Worm (Caenorhabditis elegans) whole organism, mixed stage, embryonic: ENCODE data around the gene abts-4.

Source experiments
- M03D4.4 ChIP-seq: sonication (generic microtip); optimal IDR thresholded peaks from 2 replicates; lab custom pipeline; 2017; ENCODE audit warnings: mild to moderate bottlenecking, missing genetic modification characterization, missing compliant biosample characterization
- ceh-39 ChIP-seq: fragments of 150-350 bp; optimal IDR thresholded peaks from 2 replicates; lab custom pipeline; 2014; ENCODE audit warnings: missing biosample characterization, missing genetic modification characterization
- ceh-43 ChIP-seq: fragments of 200-800 bp; sonication (Bioruptor generic); optimal IDR thresholded peaks from 2 replicates; lab custom pipeline; 2018; ENCODE audit warnings: mild to moderate bottlenecking, missing genetic modification characterization, moderate library complexity, missing compliant biosample characterization
- ceh-83 ChIP-seq: fragments of 200-800 bp; sonication (Bioruptor generic); optimal IDR thresholded peaks from 2 replicates; lab custom pipeline; 2018; ENCODE audit warnings: mild to moderate bottlenecking, missing genetic modification characterization, missing compliant biosample characterization
- ces-1 ChIP-seq: fragments of 150-350 bp; optimal IDR thresholded peaks from 2 replicates; lab custom pipeline; 2014; ENCODE audit warnings: missing biosample characterization, missing genetic modification reagents, missing genetic modification characterization
- drap-1 ChIP-seq: fragments of 200-800 bp; sonication (Bioruptor generic); optimal IDR thresholded peaks from 3 replicates; lab custom pipeline; 2018; ENCODE audit warnings: mild to moderate bottlenecking, missing genetic modification characterization, missing compliant biosample characterization
- elt-1 ChIP-seq: sonication (generic microtip); optimal IDR thresholded peaks from 2 replicates; lab custom pipeline; 2017; ENCODE audit warnings: missing genetic modification characterization, mild to moderate bottlenecking, missing compliant biosample characterization, antibody characterized with exemption, moderate library complexity, borderline replicate concordance; ENCODE audit not compliant: insufficient read depth
- elt-3 ChIP-seq: fragments of 150-350 bp; optimal IDR thresholded peaks from 2 replicates; lab custom pipeline; 2014; ENCODE audit warnings: missing biosample characterization, missing genetic modification characterization
- ham-2 ChIP-seq: fragments of 200-800 bp; sonication (Bioruptor generic); optimal IDR thresholded peaks from 2 replicates; lab custom pipeline; 2018; ENCODE audit warnings: mild to moderate bottlenecking, missing genetic modification characterization, missing compliant biosample characterization
- hlh-1 ChIP-seq: fragments of 150-350 bp; optimal IDR thresholded peaks from 2 replicates; lab custom pipeline; 2014; ENCODE audit warnings: missing biosample characterization, missing genetic modification reagents, missing genetic modification characterization
- lin-32 ChIP-seq: fragments of 200-800 bp; sonication (Bioruptor generic); optimal IDR thresholded peaks from 2 replicates; lab custom pipeline; 2018; ENCODE audit warnings: mild to moderate bottlenecking, missing genetic modification characterization, missing compliant biosample characterization
- lsy-2 ChIP-seq: fragments of 150-350 bp; optimal IDR thresholded peaks from 2 replicates; lab custom pipeline; 2014; ENCODE audit warnings: missing biosample characterization, missing genetic modification characterization
- mep-1 ChIP-seq: fragments of 150-350 bp; optimal IDR thresholded peaks from 2 replicates; lab custom pipeline; 2017; ENCODE audit warnings: missing biosample characterization, missing genetic modification reagents, missing genetic modification characterization, inconsistent platforms
- mls-2 ChIP-seq: sonication (generic microtip); optimal IDR thresholded peaks from 2 replicates; lab custom pipeline; 2016; ENCODE audit warnings: mild to moderate bottlenecking, missing genetic modification characterization, moderate library complexity, missing compliant biosample characterization
- nhr-12 ChIP-seq: fragments of 150-350 bp; optimal IDR thresholded peaks from 2 replicates; lab custom pipeline; 2014; ENCODE audit warnings: missing biosample characterization, missing genetic modification characterization
- nhr-2 ChIP-seq: fragments of 150-350 bp; optimal IDR thresholded peaks from 2 replicates; lab custom pipeline; 2014; ENCODE audit warnings: missing biosample characterization, missing genetic modification characterization
- nhr-237 ChIP-seq: fragments of 150-350 bp; optimal IDR thresholded peaks from 2 replicates; lab custom pipeline; 2014; ENCODE audit warnings: missing biosample characterization, missing genetic modification characterization
- nhr-28 ChIP-seq: fragments of 150-350 bp; optimal IDR thresholded peaks from 2 replicates; lab custom pipeline; 2014; ENCODE audit warnings: missing biosample characterization, missing genetic modification characterization
- nhr-76 ChIP-seq: sonication (generic microtip); optimal IDR thresholded peaks from 2 replicates; lab custom pipeline; 2017; ENCODE audit warnings: missing biosample characterization, missing genetic modification characterization
- pha-4 ChIP-seq: fragments of 150-350 bp; optimal IDR thresholded peaks from 2 replicates; lab custom pipeline; 2018; ENCODE audit warnings: missing biosample characterization, missing genetic modification reagents, missing genetic modification characterization
- sem-2 ChIP-seq: fragments of 200-800 bp; sonication (Bioruptor generic); optimal IDR thresholded peaks from 2 replicates; lab custom pipeline; 2018; ENCODE audit warnings: mild to moderate bottlenecking, missing genetic modification characterization, missing compliant biosample characterization
- sptf-1 ChIP-seq: sonication (generic microtip); optimal IDR thresholded peaks from 2 replicates; lab custom pipeline; 2017; ENCODE audit warnings: mild to moderate bottlenecking, missing genetic modification characterization, moderate library complexity, missing compliant biosample characterization
- tbx-8 ChIP-seq: fragments of 200-800 bp; sonication (Bioruptor generic); optimal IDR thresholded peaks from 2 replicates; lab custom pipeline; 2018; ENCODE audit warnings: mild to moderate bottlenecking, missing genetic modification characterization, moderate library complexity, missing compliant biosample characterization
- unc-39 ChIP-seq: fragments of 150-350 bp; optimal IDR thresholded peaks from 2 replicates; lab custom pipeline; 2014; ENCODE audit warnings: missing biosample characterization, missing genetic modification characterization
- unc-62 ChIP-seq: fragments of 150-350 bp; optimal IDR thresholded peaks from 2 replicates; lab custom pipeline; 2014; ENCODE audit warnings: missing biosample characterization, missing genetic modification reagents, missing genetic modification characterization
- zip-8 ChIP-seq: fragments of 150-350 bp; optimal IDR thresholded peaks from 2 replicates; lab custom pipeline; 2014; ENCODE audit warnings: missing biosample characterization, missing genetic modification characterization
- ztf-11 ChIP-seq: fragments of 150-350 bp; optimal IDR thresholded peaks from 2 replicates; lab custom pipeline; 2014; ENCODE audit warnings: missing biosample characterization, missing genetic modification characterization

Gene abts-4

DNA sequence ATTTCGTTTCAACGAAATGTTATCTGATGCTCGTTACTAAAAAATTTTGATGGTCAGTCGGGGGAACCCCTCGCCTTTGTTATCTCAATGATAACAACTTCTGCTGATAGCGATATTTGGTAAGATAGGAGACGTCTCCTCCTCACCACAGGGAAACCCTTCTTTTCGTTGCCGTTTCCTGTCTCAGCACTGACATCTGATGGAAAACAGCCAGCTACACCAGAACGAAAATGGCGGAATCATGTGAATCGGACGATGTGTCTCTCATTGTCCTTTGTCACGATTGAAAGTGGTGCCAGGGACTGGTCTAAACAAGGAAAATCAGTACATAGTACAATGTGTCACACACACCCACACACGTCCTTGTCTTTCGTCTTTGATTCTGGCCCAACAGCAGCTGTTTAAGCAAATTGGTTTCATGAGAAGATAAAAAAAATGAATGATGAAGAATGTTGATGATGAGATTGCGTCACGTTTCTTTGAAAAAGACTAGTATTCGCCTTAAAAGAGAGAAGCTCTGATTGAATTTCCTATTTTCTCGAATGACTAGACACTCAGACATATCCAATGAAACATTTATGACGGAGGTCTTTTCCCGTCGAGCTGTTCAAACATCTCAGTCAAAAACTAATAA lies 25.1 kb downstream of the abts-4 start:
- TF ChIP-seq lsy-2 (tag; lab: Kevin White, UChicago): no peak
- TF ChIP-seq ceh-39 (tag; lab: Kevin White, UChicago): no peak
- TF ChIP-seq ztf-11 (tag; lab: Kevin White, UChicago): no peak
- no peak for TF ChIP-seq mep-1 (tag; lab: Kevin White, UChicago)
- TF ChIP-seq nhr-76: no peak
- TF ChIP-seq elt-1 (tag; lab: Kevin White, UChicago): peak; percentile 9
- no peak for TF ChIP-seq nhr-28 (tag; lab: Kevin White, UChicago)
- no peak for TF ChIP-seq drap-1 (GFP tag; lab: Kevin White, UChicago)
- no peak for TF ChIP-seq mls-2
- peak; percentile 35 for TF ChIP-seq ces-1
- TF ChIP-seq lin-32: no peak
- TF ChIP-seq M03D4.4 (tag; lab: Kevin White, UChicago): no peak
- TF ChIP-seq ceh-43: no peak
- no peak for TF ChIP-seq ceh-83 (GFP tag; lab: Kevin White, UChicago)
- peak; percentile 83 for TF ChIP-seq elt-3 (tag; lab: Kevin White, UChicago)

DNA sequence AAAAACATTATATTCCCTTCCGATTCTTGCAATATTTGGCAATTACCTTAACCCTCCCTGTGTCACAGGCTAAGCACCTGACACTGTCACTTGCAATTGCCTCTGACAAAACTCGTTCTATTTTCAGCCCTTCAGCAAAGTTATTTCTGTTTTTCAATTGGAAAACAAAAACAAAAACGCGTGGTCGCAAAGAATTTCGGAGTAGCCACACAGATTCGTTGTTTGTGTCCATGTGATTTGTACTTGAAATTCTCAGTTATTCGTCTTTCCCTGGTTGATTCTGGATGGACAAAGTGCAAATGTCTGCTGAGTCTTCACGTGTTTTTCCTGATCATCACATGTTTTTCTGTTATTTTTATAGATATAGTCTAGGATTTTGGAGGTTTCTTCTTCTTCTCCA lies 26.0 kb downstream of the abts-4 start:
- no peak for TF ChIP-seq zip-8
- no peak for TF ChIP-seq nhr-28 (tag; lab: Kevin White, UChicago)
- no peak for TF ChIP-seq mep-1 (tag; lab: Kevin White, UChicago)
- TF ChIP-seq unc-39 (tag; lab: Kevin White, UChicago): no peak
- TF ChIP-seq nhr-76: no peak
- TF ChIP-seq elt-3 (tag; lab: Kevin White, UChicago): no peak
- TF ChIP-seq, all 35 proteins: peak for 0

DNA sequence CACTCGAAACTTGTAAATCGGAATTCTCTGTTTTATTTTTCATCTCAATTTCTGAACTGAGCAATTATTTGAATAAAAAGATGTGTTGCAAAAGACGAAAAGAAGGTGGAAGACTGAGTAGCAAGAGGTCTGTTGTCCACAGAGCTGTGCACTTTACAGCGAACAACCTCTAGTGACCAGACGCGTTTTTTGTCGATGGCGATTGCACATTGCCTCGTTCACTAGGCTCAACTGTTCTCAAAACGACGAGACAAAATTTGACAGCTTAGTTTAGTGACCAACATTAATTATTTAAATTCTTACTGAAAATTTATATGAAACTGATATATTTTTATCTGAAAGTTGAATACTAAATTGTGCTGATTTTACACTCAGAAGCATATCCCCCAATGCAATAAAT lies 28.3 kb downstream of the abts-4 start, which contains the start of gene R03E9.2:
Gene R03E9.2, minus strand, starts transcription at position 101 of the 400 bp plus-strand sequence.
- TF ChIP-seq unc-39 (tag; lab: Kevin White, UChicago) (no peak), hlh-1 (tag; lab: Kevin White, UChicago) (peak; percentile 84)
- TF ChIP-seq, all 35 proteins: peak for 1

DNA sequence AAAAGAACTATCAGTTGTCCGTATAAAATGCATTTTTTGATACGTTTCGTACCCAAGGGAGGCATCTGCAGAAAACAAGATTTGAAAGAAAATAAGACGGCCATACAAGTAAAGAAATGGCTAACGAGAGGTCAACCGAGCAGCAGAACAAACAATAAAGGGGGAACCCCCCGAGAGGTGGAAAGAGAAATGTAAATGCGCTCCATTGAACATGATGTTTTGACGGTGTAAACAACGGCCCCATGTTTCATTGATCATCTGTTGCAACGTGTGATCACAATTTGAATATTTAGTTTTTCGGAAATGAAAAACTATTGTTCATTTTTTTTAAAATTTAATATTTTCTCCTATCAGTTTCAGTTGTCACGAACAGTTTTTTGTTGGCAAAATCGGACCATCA lies 31.9 kb downstream of the abts-4 start, which contains the start of gene K11G12.6:
Gene K11G12.6, minus strand, starts transcription at position 65 of the 400 bp plus-strand sequence.
- TF ChIP-seq pha-4 (tag; lab: Kevin White, UChicago): peak; percentile 73
- TF ChIP-seq nhr-237 (tag; lab: Kevin White, UChicago): peak; percentile 13
- no peak for TF ChIP-seq M03D4.4 (tag; lab: Kevin White, UChicago)

DNA sequence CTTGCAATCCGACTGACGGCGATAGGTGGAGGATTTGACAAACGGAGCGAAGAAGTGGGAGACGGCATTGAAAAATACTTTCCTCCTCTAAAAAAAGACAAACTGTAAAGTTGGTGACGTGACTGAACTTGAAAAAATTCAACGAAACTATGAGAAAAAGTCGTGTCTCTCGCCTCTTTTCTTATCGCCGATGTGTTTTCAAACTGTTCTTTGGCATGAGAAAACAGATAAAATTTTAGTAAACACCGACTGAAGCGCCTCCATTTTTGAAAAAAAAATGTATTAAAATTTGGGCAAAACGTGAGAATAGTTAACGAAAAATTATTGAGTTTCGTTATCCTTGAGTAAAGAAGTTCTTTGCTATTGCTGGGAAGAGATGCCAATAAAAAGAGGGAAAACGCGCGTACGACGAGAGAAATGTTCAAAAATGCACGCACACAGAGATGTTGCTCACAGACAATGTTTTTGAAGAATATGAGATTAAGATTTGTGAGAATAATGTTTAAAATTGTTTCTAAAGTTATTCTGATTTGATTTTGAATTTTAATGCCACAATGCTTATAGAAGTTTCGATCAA lies 32.6 kb downstream of the abts-4 start:
- TF ChIP-seq nhr-76 (no peak), unc-62 (GFP tag; lab: Kevin White, UChicago) (no peak), ham-2 (GFP tag; lab: Kevin White, UChicago) (no peak), nhr-28 (tag; lab: Kevin White, UChicago) (no peak)
- TF ChIP-seq, all 35 proteins: peak for 0

DNA sequence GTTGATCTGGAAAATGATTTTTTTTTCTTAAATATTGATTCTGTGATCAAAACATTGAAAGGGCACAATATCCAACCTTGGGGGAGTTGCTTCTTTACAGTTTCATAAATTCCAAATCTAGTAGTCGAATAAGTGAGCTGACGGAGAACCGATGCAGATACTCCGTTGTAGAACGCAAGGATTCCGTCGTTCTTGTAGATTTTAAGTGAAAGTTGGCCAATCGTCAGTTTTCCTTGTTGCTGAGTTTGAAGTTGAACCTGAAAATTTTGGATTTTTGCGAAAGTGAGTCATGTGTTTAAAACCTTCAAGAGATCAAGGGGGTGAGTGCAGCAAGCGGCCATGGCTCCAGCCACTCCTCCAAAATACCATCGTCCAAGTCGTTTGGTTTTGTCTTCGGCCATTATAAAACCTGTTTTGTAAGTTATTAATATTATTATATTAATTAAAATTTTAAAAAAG lies 36.2 kb downstream of the abts-4 start, which contains the start of gene slc-25A10:
Gene slc-25A10, minus strand, starts transcription at position 409 of the 459 bp plus-strand sequence.
- TF ChIP-seq sem-2 (GFP tag; lab: Kevin White, UChicago): no peak

DNA sequence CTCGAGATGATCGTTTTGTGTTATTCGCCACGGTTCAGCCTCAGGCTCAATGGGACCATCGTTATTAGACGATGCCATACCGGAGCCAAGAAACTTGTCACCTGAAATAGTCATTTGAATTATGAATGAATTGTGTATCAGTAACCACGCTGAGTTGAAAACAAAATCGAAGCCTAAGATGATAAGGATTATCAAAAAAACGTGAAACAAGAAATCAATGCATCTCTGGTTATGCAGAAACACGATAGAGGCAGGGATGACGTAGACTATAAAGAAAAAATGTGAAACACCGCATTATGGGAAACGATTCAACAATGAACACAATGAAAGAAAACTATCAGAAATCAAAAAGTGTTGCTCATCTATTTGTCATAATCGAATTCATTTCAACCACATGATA lies 38.6 kb downstream of the abts-4 start, which contains the start of gene smf-1:
Gene smf-1, minus strand, starts transcription at position 101 of the 400 bp plus-strand sequence.
- TF ChIP-seq ces-1 (no peak), tbx-8 (GFP tag; lab: Kevin White, UChicago) (no peak), lin-32 (no peak), ham-2 (GFP tag; lab: Kevin White, UChicago) (no peak), sptf-1 (tag; lab: Kevin White, UChicago) (no peak), nhr-12 (tag; lab: Kevin White, UChicago) (no peak), unc-39 (tag; lab: Kevin White, UChicago) (no peak), nhr-28 (tag; lab: Kevin White, UChicago) (no peak), mls-2 (no peak), nhr-2 (tag; lab: Kevin White, UChicago) (no peak), M03D4.4 (tag; lab: Kevin White, UChicago) (no peak), unc-62 (GFP tag; lab: Kevin White, UChicago) (no peak), drap-1 (GFP tag; lab: Kevin White, UChicago) (no peak), hlh-1 (tag; lab: Kevin White, UChicago) (no peak)
